Worm (Caenorhabditis elegans) whole organism, L4 larva: ENCODE data around the gene acs-11.

Experiments used
- F49E8.2 ChIP-seq: sonication (generic microtip); optimal IDR thresholded peaks from 2 replicates; lab custom pipeline; 2016; ENCODE audit warnings: missing compliant biosample characterization, mild to moderate bottlenecking, missing genetic modification characterization, borderline replicate concordance
- T26A8.4 ChIP-seq: fragments of 200-800 bp; sonication (Bioruptor generic); IDR thresholded peaks from 2 replicates; pipeline ENCODE4 v1.3.6; 2022; ENCODE audit warnings: missing genetic modification characterization, missing compliant biosample characterization
- Y48G9A.11 ChIP-seq: fragments of 200-800 bp; sonication (Bioruptor generic); IDR thresholded peaks from 2 replicates; pipeline ENCODE4 v1.3.6; 2022; ENCODE audit warnings: missing genetic modification reagents, missing genetic modification characterization, missing compliant biosample characterization
- aha-1 ChIP-seq: fragments of 150-350 bp; peaks from one replicate; lab custom pipeline; 2014; ENCODE audit warnings: missing biosample characterization, missing genetic modification characterization
- ceh-44 ChIP-seq: fragments of 200-800 bp; sonication (Bioruptor generic); IDR thresholded peaks from 2 replicates; pipeline ENCODE4 v1.3.6; 2022; ENCODE audit warnings: missing genetic modification reagents, missing genetic modification characterization, missing compliant biosample characterization
- ceh-62 ChIP-seq: sonication (generic microtip); optimal IDR thresholded peaks from 2 replicates; lab custom pipeline; 2017; ENCODE audit warnings: missing biosample characterization, missing genetic modification characterization
- ctbp-1 ChIP-seq: fragments of 200-800 bp; sonication (Bioruptor generic); IDR thresholded peaks from 2 replicates; pipeline ENCODE4 v1.3.6; 2022; ENCODE audit warnings: missing genetic modification reagents, missing genetic modification characterization, missing compliant biosample characterization
- daf-12 ChIP-seq: fragments of 150-350 bp; optimal IDR thresholded peaks from 2 replicates; lab custom pipeline; 2014; ENCODE audit warnings: missing biosample characterization, missing genetic modification reagents, missing genetic modification characterization
- daf-16 ChIP-seq, 3 experiments: sonication (generic microtip); optimal IDR thresholded peaks; 2 replicates each; lab custom pipeline; 2016 to 2017; ENCODE audit warnings: missing genetic modification characterization in 3 of 3, missing genetic modification reagents in 3 of 3, mild to moderate bottlenecking in 2 of 3, missing compliant biosample characterization in 2 of 3, missing biosample characterization in 1 of 3, moderate library complexity in 1 of 3
- dmd-6 ChIP-seq: fragments of 200-800 bp; sonication (Bioruptor generic); IDR thresholded peaks from 2 replicates; pipeline ENCODE4 v1.3.6; 2022; ENCODE audit warnings: missing genetic modification reagents, missing genetic modification characterization, missing compliant biosample characterization
- dve-1 ChIP-seq: sonication (generic microtip); optimal IDR thresholded peaks from 2 replicates; lab custom pipeline; 2017; ENCODE audit warnings: antibody characterized with exemption, mild to moderate bottlenecking, missing genetic modification characterization, missing compliant biosample characterization; ENCODE audit not compliant: insufficient read depth
- egl-27 ChIP-seq: sonication (generic microtip); optimal IDR thresholded peaks from 3 replicates; lab custom pipeline; 2017; ENCODE audit warnings: missing biosample characterization, missing genetic modification reagents, missing genetic modification characterization
- gei-8 ChIP-seq: fragments of 200-800 bp; sonication (Bioruptor generic); optimal IDR thresholded peaks from 2 replicates; lab custom pipeline; 2018; ENCODE audit warnings: mild to moderate bottlenecking, missing genetic modification characterization, missing compliant biosample characterization
- hif-1 ChIP-seq, 2 experiments: sonication (generic microtip); optimal IDR thresholded peaks; 2 replicates each; lab custom pipeline; 2016 to 2017; ENCODE audit warnings: missing compliant biosample characterization in 2 of 2, missing genetic modification characterization in 2 of 2, missing genetic modification reagents in 2 of 2, missing genotype in 2 of 2, mild to moderate bottlenecking in 1 of 2
- hlh-11 ChIP-seq: fragments of 200-800 bp; sonication (Bioruptor generic); optimal IDR thresholded peaks from 2 replicates; lab custom pipeline; 2018; ENCODE audit warnings: mild to moderate bottlenecking, missing genetic modification characterization, missing compliant biosample characterization
- hlh-30 ChIP-seq: sonication (generic microtip); optimal IDR thresholded peaks from 2 replicates; lab custom pipeline; 2017; ENCODE audit warnings: antibody characterized with exemption, mild to moderate bottlenecking, missing genetic modification characterization, missing compliant biosample characterization; ENCODE audit not compliant: insufficient read depth
- lin-1 ChIP-seq: fragments of 200-800 bp; sonication (Bioruptor generic); IDR thresholded peaks from 2 replicates; pipeline ENCODE4 v1.3.6; 2022; ENCODE audit warnings: missing genetic modification reagents, missing genetic modification characterization, missing compliant biosample characterization
- lin-38 ChIP-seq: fragments of 200-800 bp; sonication (Bioruptor generic); IDR thresholded peaks from 2 replicates; pipeline ENCODE4 v1.3.6; 2022; ENCODE audit warnings: missing genetic modification reagents, missing genetic modification characterization, missing compliant biosample characterization
- lsy-2 ChIP-seq, 2 experiments: fragments of 150-350 bp in 1 of 2; sonication (generic microtip) in 1 of 2; optimal IDR thresholded peaks; 2 replicates each; lab custom pipeline; 2014 to 2017; ENCODE audit warnings: missing biosample characterization in 2 of 2, missing genetic modification characterization in 2 of 2
- madf-5 ChIP-seq, 2 experiments: fragments of 200-800 bp; sonication (Bioruptor generic); IDR thresholded peaks; 2 replicates each; pipeline ENCODE4 v1.3.6; 2022; ENCODE audit warnings: missing compliant biosample characterization in 2 of 2, missing genetic modification characterization in 2 of 2
- mdl-1 ChIP-seq, 2 experiments: fragments of 150-350 bp in 1 of 2; sonication (generic microtip) in 1 of 2; optimal IDR thresholded peaks; 2 replicates each; lab custom pipeline; 2014 to 2017; ENCODE audit warnings: missing biosample characterization in 2 of 2, missing genetic modification characterization in 2 of 2
- mdt-29 ChIP-seq: fragments of 200-800 bp; sonication (Bioruptor generic); IDR thresholded peaks from 2 replicates; pipeline ENCODE4 v1.3.6; 2022; ENCODE audit warnings: missing genetic modification reagents, missing genetic modification characterization, missing compliant biosample characterization
- mes-2 ChIP-seq: sonication (generic microtip); optimal IDR thresholded peaks from 2 replicates; lab custom pipeline; 2016; ENCODE audit warnings: missing genotype, mild to moderate bottlenecking, missing genetic modification characterization, missing compliant biosample characterization; ENCODE audit not compliant: poor library complexity, severe bottlenecking
- mxl-2 ChIP-seq: fragments of 200-800 bp; sonication (Bioruptor generic); conservative IDR thresholded peaks from 2 replicates; pipeline ENCODE4 v1.3.6; 2022; ENCODE audit warnings: missing genetic modification reagents, missing genetic modification characterization, missing compliant biosample characterization
- mxl-3 ChIP-seq: fragments of 200-800 bp; sonication (Bioruptor generic); optimal IDR thresholded peaks from 2 replicates; lab custom pipeline; 2018; ENCODE audit warnings: mild to moderate bottlenecking, missing genetic modification characterization, missing compliant biosample characterization
- nhr-102 ChIP-seq: sonication (generic microtip); optimal IDR thresholded peaks from 2 replicates; lab custom pipeline; 2016; ENCODE audit warnings: mild to moderate bottlenecking, missing genetic modification characterization, moderate library complexity, missing compliant biosample characterization
- nhr-111 ChIP-seq: fragments of 200-800 bp; sonication (Bioruptor generic); optimal IDR thresholded peaks from 2 replicates; lab custom pipeline; 2018; ENCODE audit warnings: mild to moderate bottlenecking, missing genetic modification characterization, missing compliant biosample characterization
- nhr-237 ChIP-seq: sonication (generic microtip); optimal IDR thresholded peaks from 2 replicates; lab custom pipeline; 2017; ENCODE audit warnings: missing biosample characterization, missing genetic modification characterization
- nhr-28 ChIP-seq: fragments of 150-350 bp; optimal IDR thresholded peaks from 2 replicates; lab custom pipeline; 2014; ENCODE audit warnings: missing biosample characterization, missing genetic modification characterization
- nhr-41 ChIP-seq: fragments of 200-800 bp; sonication (Bioruptor generic); IDR thresholded peaks from 2 replicates; pipeline ENCODE4 v1.3.6; 2022; ENCODE audit warnings: missing genetic modification reagents, missing genetic modification characterization, missing compliant biosample characterization
- nhr-42 ChIP-seq: fragments of 200-800 bp; sonication (Bioruptor generic); IDR thresholded peaks from 2 replicates; pipeline ENCODE4 v1.3.6; 2022; ENCODE audit warnings: missing genetic modification characterization, missing compliant biosample characterization
- nhr-48 ChIP-seq: sonication (generic microtip); optimal IDR thresholded peaks from 2 replicates; lab custom pipeline; 2016; ENCODE audit warnings: mild to moderate bottlenecking, missing genetic modification characterization, missing compliant biosample characterization
- nhr-6 ChIP-seq: fragments of 150-350 bp; optimal IDR thresholded peaks from 2 replicates; lab custom pipeline; 2014; ENCODE audit warnings: missing biosample characterization, missing genetic modification characterization
- nhr-77 ChIP-seq: fragments of 150-350 bp; optimal IDR thresholded peaks from 2 replicates; lab custom pipeline; 2014; ENCODE audit warnings: missing biosample characterization, missing genetic modification characterization
- php-3 ChIP-seq: fragments of 200-800 bp; sonication (Bioruptor generic); IDR thresholded peaks from 2 replicates; pipeline ENCODE4 v1.3.6; 2022; ENCODE audit warnings: missing genetic modification reagents, missing genetic modification characterization, missing compliant biosample characterization
- pqm-1 ChIP-seq: sonication (generic microtip); optimal IDR thresholded peaks from 2 replicates; lab custom pipeline; 2017; ENCODE audit warnings: missing biosample characterization, missing genetic modification characterization
- set-16 ChIP-seq: fragments of 200-800 bp; sonication (Bioruptor generic); IDR thresholded peaks from 2 replicates; pipeline ENCODE4 v1.3.6; 2022; ENCODE audit warnings: missing genetic modification reagents, missing genetic modification characterization, missing compliant biosample characterization
- snpc-4 ChIP-seq: fragments of 150-350 bp; optimal IDR thresholded peaks from 2 replicates; lab custom pipeline; 2014; ENCODE audit warnings: missing biosample characterization, missing genetic modification characterization
- tra-1 ChIP-seq: fragments of 200-800 bp; sonication (Bioruptor generic); IDR thresholded peaks from 2 replicates; pipeline ENCODE4 v1.3.6; 2022; ENCODE audit warnings: missing genetic modification reagents, missing genetic modification characterization, missing compliant biosample characterization
- zip-11 ChIP-seq: fragments of 200-800 bp; sonication (Bioruptor generic); IDR thresholded peaks from 2 replicates; pipeline ENCODE4 v1.3.6; 2022; ENCODE audit warnings: missing genetic modification characterization, missing compliant biosample characterization

acs-11 gene

ce11 chrII:4769096-4769495 lies 27.2 kb downstream of the acs-11 start (continued):
- TF ChIP-seq aha-1 (no peak), hlh-11 (tag; lab: Kevin White, UChicago) (peak; percentile 73), gei-8 (no peak), madf-5 (GFP tag; IDR thresholded peaks at IDR 0.05; lab: Robert Waterston, UW) (no peak), set-16 (no peak), snpc-4 (tag; lab: Kevin White, UChicago) (no peak), nhr-111 (GFP tag; lab: Kevin White, UChicago) (no peak), ctbp-1 (GFP tag; lab: Robert Waterston, UW) (no peak), lin-38 (GFP tag; lab: Robert Waterston, UW) (no peak), hlh-30 (peak; percentile 59), ceh-44 (GFP tag; lab: Robert Waterston, UW) (no peak), egl-27 (tag; lab: Kevin White, UChicago) (no peak), mes-2 (tag; lab: Kevin White, UChicago) (no peak), mxl-2 (GFP tag; lab: Robert Waterston, UW) (no peak), F49E8.2 (tag; lab: Kevin White, UChicago) (no peak), nhr-42 (GFP tag; lab: Robert Waterston, UW) (no peak), daf-12 (tag; lab: Kevin White, UChicago) (no peak), ceh-62 (no peak), lsy-2 (tag; optimal IDR thresholded peaks at IDR 0.05; lab: Kevin White, UChicago) (peak in 1 of 2 experiments; percentile 5), zip-11 (GFP tag; lab: Robert Waterston, UW) (no peak), Y48G9A.11 (GFP tag; lab: Robert Waterston, UW) (no peak), hif-1 (tag; optimal IDR thresholded peaks at IDR 0.05; lab: Kevin White, UChicago) (no peak), T26A8.4 (GFP tag; lab: Robert Waterston, UW) (no peak)

ce11 chrII:4769886-4770285 lies 27.9 kb downstream of the acs-11 start:
- TF ChIP-seq nhr-6 (no peak), hlh-11 (tag; lab: Kevin White, UChicago) (peak; percentile 90), php-3 (GFP tag; lab: Robert Waterston, UW) (peak; percentile 98), nhr-48 (tag; lab: Kevin White, UChicago) (peak; percentile 34), nhr-102 (peak; percentile 63), mdt-29 (GFP tag; lab: Robert Waterston, UW) (0 out of 2 replicates have a peak, but pooled peaks have one; percentile 33), tra-1 (GFP tag; lab: Robert Waterston, UW) (0 out of 2 replicates have a peak, but pooled peaks have one; percentile 42), nhr-41 (GFP tag; lab: Robert Waterston, UW) (peak; percentile 78; the same call in 1 of the 2 replicates), dmd-6 (peak; percentile 92), F49E8.2 (tag; lab: Kevin White, UChicago) (no peak), pqm-1 (peak; percentile 98), nhr-237 (no peak), nhr-77 (tag; lab: Kevin White, UChicago) (peak; percentile 29), mdl-1 (tag; optimal IDR thresholded peaks at IDR 0.05; lab: Kevin White, UChicago) (peak in 1 of 2 experiments; percentile 13), daf-16 (GFP tag; optimal IDR thresholded peaks at IDR 0.05; lab: Kevin White, UChicago) (no peak), daf-16 (tag; optimal IDR thresholded peaks at IDR 0.05; lab: Kevin White, UChicago) (peak; percentile 97), mxl-3 (no peak), lin-1 (peak; percentile 61), dve-1 (tag; lab: Kevin White, UChicago) (peak; percentile 91), nhr-28 (tag; lab: Kevin White, UChicago) (peak; percentile 84), hlh-30 (peak; percentile 62)
